Worm (Caenorhabditis elegans) whole organism, L4 larva: Measurements from ENCODE around the gene atgp-2.

ENCODE experiments used
- R02D3.7 ChIP-seq: fragments of 150-350 bp; sonication (generic microtip); optimal IDR thresholded peaks from 3 replicates; lab custom pipeline; 2014; ENCODE audit warnings: missing biosample characterization, missing genetic modification characterization
- ama-1 ChIP-seq: fragments of 150-350 bp; optimal IDR thresholded peaks from 2 replicates; lab custom pipeline; 2014; ENCODE audit warnings: inconsistent platforms, mixed read lengths
- dve-1 ChIP-seq: sonication (generic microtip); optimal IDR thresholded peaks from 2 replicates; lab custom pipeline; 2017; ENCODE audit warnings: antibody characterized with exemption, mild to moderate bottlenecking, missing genetic modification characterization, missing compliant biosample characterization; ENCODE audit not compliant: insufficient read depth
- nhr-28 ChIP-seq: fragments of 150-350 bp; optimal IDR thresholded peaks from 2 replicates; lab custom pipeline; 2014; ENCODE audit warnings: missing biosample characterization, missing genetic modification characterization

DNA sequence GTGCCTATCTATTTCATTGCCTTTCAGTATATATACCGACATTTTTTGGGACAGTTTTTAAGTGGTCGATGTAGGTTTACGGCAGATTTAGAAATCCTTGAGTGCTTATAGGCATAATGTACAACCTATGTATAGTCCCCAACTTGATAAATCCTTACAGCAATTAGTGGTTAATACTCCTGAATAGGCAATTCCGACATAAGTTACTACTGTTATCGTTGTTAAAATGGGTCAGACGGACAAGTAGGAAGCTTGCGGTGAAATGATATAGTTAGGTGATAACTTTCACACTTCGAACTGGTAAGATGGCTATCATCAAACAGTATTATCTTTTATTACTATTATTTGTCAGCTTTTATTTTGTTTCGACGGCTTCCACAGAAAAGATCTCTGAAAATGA is 21.1 kb downstream of the atgp-2 start, which contains the start of gene mltn-10:
- TF ChIP-seq R02D3.7 (tag; lab: Kevin White, UChicago): no peak
- no peak for TF ChIP-seq ama-1 (lab: Kevin White, UChicago)
- no peak for TF ChIP-seq dve-1 (tag; lab: Kevin White, UChicago)
- no peak for TF ChIP-seq nhr-28
